Worm (Caenorhabditis elegans) whole organism, midembryonic: Measurements from ENCODE around the gene sup-36.

Experiments
- T22C8.4 ChIP-seq: fragments of 200-800 bp; sonication (Bioruptor generic); IDR thresholded peaks from 2 replicates; pipeline ENCODE4 v1.3.6; 2022; ENCODE audit warnings: missing genetic modification characterization, missing compliant biosample characterization
- cog-1 ChIP-seq: sonication (generic microtip); optimal IDR thresholded peaks from 2 replicates; lab custom pipeline; 2016; ENCODE audit warnings: missing genetic modification characterization, missing compliant biosample characterization
- flt-1 ChIP-seq: fragments of 200-800 bp; sonication (Bioruptor generic); IDR thresholded peaks from 2 replicates; pipeline ENCODE4 v1.3.6; 2022; ENCODE audit warnings: missing genetic modification characterization, missing compliant biosample characterization
- klf-2 ChIP-seq: fragments of 200-800 bp; sonication (Bioruptor generic); conservative IDR thresholded peaks from 2 replicates; pipeline ENCODE4 v1.3.6; 2022; ENCODE audit warnings: missing genetic modification reagents, missing genetic modification characterization, missing compliant biosample characterization
- med-1 ChIP-seq: sonication (generic microtip); optimal IDR thresholded peaks from 2 replicates; lab custom pipeline; 2017; ENCODE audit warnings: missing genetic modification characterization, mild to moderate bottlenecking, missing compliant biosample characterization, antibody characterized with exemption, missing genetic modification reagents; ENCODE audit not compliant: insufficient read depth
- ref-1 ChIP-seq: fragments of 200-800 bp; sonication (Bioruptor generic); conservative IDR thresholded peaks from 2 replicates; pipeline ENCODE4 v1.3.6; 2022; ENCODE audit warnings: missing genetic modification reagents, missing genetic modification characterization, missing compliant biosample characterization
- tab-1 ChIP-seq: fragments of 200-800 bp; sonication (Bioruptor generic); IDR thresholded peaks from 2 replicates; pipeline ENCODE4 v1.3.6; 2022; ENCODE audit warnings: missing genetic modification characterization, missing compliant biosample characterization
- ztf-23 ChIP-seq: fragments of 200-800 bp; sonication (Bioruptor generic); IDR thresholded peaks from 2 replicates; pipeline ENCODE4 v1.3.6; 2022; ENCODE audit warnings: missing genetic modification reagents, missing genetic modification characterization, missing compliant biosample characterization
- ztf-29 ChIP-seq: fragments of 200-800 bp; sonication (Bioruptor generic); IDR thresholded peaks from 2 replicates; pipeline ENCODE4 v1.3.6; 2022; ENCODE audit warnings: missing genetic modification reagents, missing genetic modification characterization, missing compliant biosample characterization

- TF ChIP-seq cog-1 (no peak), flt-1 (no peak), klf-2 (no peak), med-1 (GFP tag; lab: Kevin White, UChicago) (no peak), T22C8.4 (GFP tag; lab: Robert Waterston, UW) (no peak), ztf-29 (GFP tag; lab: Robert Waterston, UW) (no peak), ref-1 (GFP tag; lab: Robert Waterston, UW) (no peak), tab-1 (GFP tag; lab: Robert Waterston, UW) (no peak), ztf-23 (GFP tag; lab: Robert Waterston, UW) (no peak)
Measured at ce11 chrIV:6565605-6566004, 35.9 kb upstream of the sup-36 start.
